Worm (Caenorhabditis elegans): Measurements from ENCODE around the gene bar-1.

Gene bar-1

ce11 chrX:7162764-7163163 lies 7.7 kb downstream of the bar-1 start:
- no peak for TF ChIP-seq cog-1 (tag; optimal IDR thresholded peaks at IDR 0.05)
- TF ChIP-seq klf-2 (GFP tag; conservative IDR thresholded peaks at IDR 0.05), result no peak
- no peak for TF ChIP-seq ztf-29 (GFP tag; IDR thresholded peaks at IDR 0.05)
- TF ChIP-seq flt-1 (GFP tag; IDR thresholded peaks at IDR 0.05), result no peak
- no peak for TF ChIP-seq ztf-23 (GFP tag; IDR thresholded peaks at IDR 0.05)

ce11 chrX:7158736-7159135 lies 11.7 kb downstream of the bar-1 start, which contains the start of gene pgp-10:
pgp-10 (plus strand) TSS chrX:7159036.
- TF ChIP-seq cog-1 (tag; optimal IDR thresholded peaks at IDR 0.05) (no peak), klf-2 (GFP tag; conservative IDR thresholded peaks at IDR 0.05) (no peak), ztf-29 (GFP tag; IDR thresholded peaks at IDR 0.05) (no peak), ref-1 (GFP tag; conservative IDR thresholded peaks at IDR 0.05) (no peak)

- TF ChIP-seq med-1 (GFP tag; optimal IDR thresholded peaks at IDR 0.05; ENCODE audit: insufficient read depth) (no peak), tab-1 (GFP tag; IDR thresholded peaks at IDR 0.05) (no peak), ztf-29 (GFP tag; IDR thresholded peaks at IDR 0.05) (no peak)
Measured at ce11 chrX:7157483-7157882, 12.9 kb downstream of the bar-1 start.

- TF ChIP-seq T22C8.4 (GFP tag; IDR thresholded peaks at IDR 0.05), result no peak
- TF ChIP-seq ref-1 (GFP tag; conservative IDR thresholded peaks at IDR 0.05), result no peak
Measured at ce11 chrX:7155879-7156278, 14.5 kb downstream of the bar-1 start, which contains the start of gene C54D1.7. C54D1.7 (minus strand) TSS chrX:7156035.

ce11 chrX:7153460-7153859 lies 17.0 kb downstream of the bar-1 start:
- TF ChIP-seq tab-1 (GFP tag; IDR thresholded peaks at IDR 0.05) (no peak), med-1 (GFP tag; optimal IDR thresholded peaks at IDR 0.05; ENCODE audit: insufficient read depth) (no peak), ztf-23 (GFP tag; IDR thresholded peaks at IDR 0.05) (no peak), ref-1 (GFP tag; conservative IDR thresholded peaks at IDR 0.05) (no peak), cog-1 (tag; optimal IDR thresholded peaks at IDR 0.05) (no peak), T22C8.4 (GFP tag; IDR thresholded peaks at IDR 0.05) (no peak), ztf-29 (GFP tag; IDR thresholded peaks at IDR 0.05) (no peak), klf-2 (GFP tag; conservative IDR thresholded peaks at IDR 0.05) (no peak), flt-1 (GFP tag; IDR thresholded peaks at IDR 0.05) (no peak)

- no peak for TF ChIP-seq tab-1 (GFP tag; IDR thresholded peaks at IDR 0.05)
Measured at ce11 chrX:7151976-7152528, 18.4 kb downstream of the bar-1 start.

- TF ChIP-seq ztf-29 (GFP tag; IDR thresholded peaks at IDR 0.05), result no peak
- TF ChIP-seq cog-1 (tag; optimal IDR thresholded peaks at IDR 0.05), result no peak
- TF ChIP-seq med-1 (GFP tag; optimal IDR thresholded peaks at IDR 0.05; ENCODE audit: insufficient read depth), result no peak
- no peak for TF ChIP-seq T22C8.4 (GFP tag; IDR thresholded peaks at IDR 0.05)
- no peak for TF ChIP-seq tab-1 (GFP tag; IDR thresholded peaks at IDR 0.05)
- peak; percentile 62; the same call in 1 of the 2 replicates for TF ChIP-seq flt-1 (GFP tag; IDR thresholded peaks at IDR 0.05)
- peak; percentile 29; the same call in 1 of the 2 replicates for TF ChIP-seq ztf-23 (GFP tag; IDR thresholded peaks at IDR 0.05)
- no peak for TF ChIP-seq klf-2 (GFP tag; conservative IDR thresholded peaks at IDR 0.05)
- TF ChIP-seq ref-1 (GFP tag; conservative IDR thresholded peaks at IDR 0.05), result no peak
Measured at ce11 chrX:7151189-7151857, 19.1 kb downstream of the bar-1 start, which contains the start of gene lam-2. lam-2 (minus strand) TSS chrX:7151239.

- no peak for TF ChIP-seq klf-2 (GFP tag; conservative IDR thresholded peaks at IDR 0.05)
Measured at ce11 chrX:7149670-7150069, 20.8 kb downstream of the bar-1 start.

ce11 chrX:7143515-7143914 lies 26.9 kb downstream of the bar-1 start, which contains the start of gene alh-10:
alh-10 (minus strand) TSS chrX:7143641.
- TF ChIP-seq med-1 (GFP tag; optimal IDR thresholded peaks at IDR 0.05; ENCODE audit: insufficient read depth), result no peak
- TF ChIP-seq flt-1 (GFP tag; IDR thresholded peaks at IDR 0.05), result no peak
- no peak for TF ChIP-seq ztf-29 (GFP tag; IDR thresholded peaks at IDR 0.05)
- no peak for TF ChIP-seq T22C8.4 (GFP tag; IDR thresholded peaks at IDR 0.05)
- TF ChIP-seq klf-2 (GFP tag; conservative IDR thresholded peaks at IDR 0.05), result no peak
- no peak for TF ChIP-seq tab-1 (GFP tag; IDR thresholded peaks at IDR 0.05)
- no peak for TF ChIP-seq ref-1 (GFP tag; conservative IDR thresholded peaks at IDR 0.05)
- TF ChIP-seq cog-1 (tag; optimal IDR thresholded peaks at IDR 0.05), result no peak
- TF ChIP-seq ztf-23 (GFP tag; IDR thresholded peaks at IDR 0.05), result no peak

- TF ChIP-seq flt-1 (GFP tag; IDR thresholded peaks at IDR 0.05) (no peak), T22C8.4 (GFP tag; IDR thresholded peaks at IDR 0.05) (no peak), med-1 (GFP tag; optimal IDR thresholded peaks at IDR 0.05; ENCODE audit: insufficient read depth) (no peak), klf-2 (GFP tag; conservative IDR thresholded peaks at IDR 0.05) (no peak), cog-1 (tag; optimal IDR thresholded peaks at IDR 0.05) (no peak), ztf-23 (GFP tag; IDR thresholded peaks at IDR 0.05) (no peak), ref-1 (GFP tag; conservative IDR thresholded peaks at IDR 0.05) (no peak), tab-1 (GFP tag; IDR thresholded peaks at IDR 0.05) (no peak), ztf-29 (GFP tag; IDR thresholded peaks at IDR 0.05) (no peak)
Measured at ce11 chrX:7140682-7141254, 29.7 kb downstream of the bar-1 start.

- no peak for TF ChIP-seq tab-1 (GFP tag; IDR thresholded peaks at IDR 0.05)
- TF ChIP-seq ref-1 (GFP tag; conservative IDR thresholded peaks at IDR 0.05), result no peak
- no peak for TF ChIP-seq T22C8.4 (GFP tag; IDR thresholded peaks at IDR 0.05)
- TF ChIP-seq klf-2 (GFP tag; conservative IDR thresholded peaks at IDR 0.05), result no peak
- no peak for TF ChIP-seq ztf-23 (GFP tag; IDR thresholded peaks at IDR 0.05)
- no peak for TF ChIP-seq cog-1 (tag; optimal IDR thresholded peaks at IDR 0.05)
- no peak for TF ChIP-seq flt-1 (GFP tag; IDR thresholded peaks at IDR 0.05)
- no peak for TF ChIP-seq ztf-29 (GFP tag; IDR thresholded peaks at IDR 0.05)
- no peak for TF ChIP-seq med-1 (GFP tag; optimal IDR thresholded peaks at IDR 0.05; ENCODE audit: insufficient read depth)
Measured at ce11 chrX:7139614-7140013, 30.8 kb downstream of the bar-1 start, which contains the start of gene clec-86. clec-86 (plus strand) TSS chrX:7139875.
